Fruit fly (Drosophila melanogaster) whole organism, embryonic: ENCODE measurements around the gene eIF3d1.

Experiments used
- Atf3 ChIP-seq: fragments of 200-800 bp; sonication (Bioruptor generic); optimal IDR thresholded peaks from 3 replicates; lab custom pipeline; 2016; ENCODE audit warnings: missing biosample characterization, missing genetic modification characterization
- CG10147 ChIP-seq: fragments of 200-800 bp; sonication (Bioruptor generic); optimal IDR thresholded peaks from 2 replicates; lab custom pipeline; 2019; ENCODE audit warnings: missing biosample characterization, mild to moderate bottlenecking, missing genetic modification characterization, moderate library complexity
- CG10366 ChIP-seq: fragments of 200-800 bp; sonication (Bioruptor generic); IDR thresholded peaks from 2 replicates; pipeline ENCODE4 v1.3.6; 2022; ENCODE audit warnings: missing biosample characterization, missing genetic modification characterization
- CG10565 ChIP-seq: fragments of 200-800 bp; sonication (Bioruptor generic); optimal IDR thresholded peaks from 3 replicates; lab custom pipeline; 2016; ENCODE audit warnings: missing biosample characterization, mild to moderate bottlenecking, missing genetic modification characterization
- CG10979 ChIP-seq: fragments of 200-800 bp; sonication (Bioruptor generic); optimal IDR thresholded peaks from 2 replicates; lab custom pipeline; 2018; ENCODE audit warnings: missing biosample characterization, mild to moderate bottlenecking, missing genetic modification characterization, moderate library complexity
- CG12155 ChIP-seq: fragments of 200-800 bp; sonication (Bioruptor generic); optimal IDR thresholded peaks from 3 replicates; lab custom pipeline; 2016; ENCODE audit warnings: missing biosample characterization, missing genetic modification characterization
- CG13894 ChIP-seq: fragments of 200-800 bp; sonication (Bioruptor generic); optimal IDR thresholded peaks from 3 replicates; lab custom pipeline; 2018; ENCODE audit warnings: missing biosample characterization, mild to moderate bottlenecking, missing genetic modification characterization, moderate library complexity
- CG14050 ChIP-seq: fragments of 200-800 bp; sonication (Bioruptor generic); IDR thresholded peaks from 3 replicates; pipeline ENCODE4 v1.3.6; 2022; ENCODE audit warnings: missing biosample characterization, missing genetic modification characterization
- CG15011 ChIP-seq: fragments of 200-800 bp; sonication (Bioruptor generic); optimal IDR thresholded peaks from 3 replicates; lab custom pipeline; 2018; ENCODE audit warnings: missing biosample characterization, mild to moderate bottlenecking, missing genetic modification characterization
- CG16813 ChIP-seq: fragments of 200-800 bp; sonication (Bioruptor generic); IDR thresholded peaks from 3 replicates; pipeline ENCODE4 v1.3.6; 2022; ENCODE audit warnings: missing biosample characterization, missing genetic modification characterization; ENCODE audit not compliant: partially characterized antibody
- CG2120 ChIP-seq: fragments of 200-800 bp; sonication (Bioruptor generic); optimal IDR thresholded peaks from 3 replicates; lab custom pipeline; 2016; ENCODE audit warnings: missing biosample characterization, missing genetic modification characterization
- CG2129 ChIP-seq: fragments of 200-800 bp; sonication (Bioruptor generic); IDR thresholded peaks from 2 replicates; pipeline ENCODE4 v1.3.6; 2022; ENCODE audit warnings: missing biosample characterization, missing genetic modification characterization; ENCODE audit not compliant: partially characterized antibody
- CG3163 ChIP-seq: fragments of 200-800 bp; sonication (Bioruptor generic); optimal IDR thresholded peaks from 3 replicates; lab custom pipeline; 2016; ENCODE audit warnings: missing biosample characterization, missing genetic modification characterization
- CG32767 ChIP-seq: fragments of 200-800 bp; sonication (Bioruptor generic); IDR thresholded peaks from 2 replicates; pipeline ENCODE4 v1.3.6; 2022; ENCODE audit warnings: missing biosample characterization, missing genetic modification characterization
- CG6689 ChIP-seq: fragments of 200-800 bp; sonication (Bioruptor generic); IDR thresholded peaks from 2 replicates; pipeline ENCODE4 v1.3.6; 2022; ENCODE audit warnings: missing biosample characterization, missing genetic modification characterization
- CG8944 ChIP-seq: fragments of 200-800 bp; sonication (Bioruptor generic); optimal IDR thresholded peaks from 3 replicates; lab custom pipeline; 2016; ENCODE audit warnings: missing biosample characterization, missing genetic modification characterization
- CG9437 ChIP-seq: fragments of 200-800 bp; sonication (Bioruptor generic); optimal IDR thresholded peaks from 2 replicates; lab custom pipeline; 2018; ENCODE audit warnings: missing biosample characterization, mild to moderate bottlenecking, missing genetic modification characterization
- CG9609 ChIP-seq: fragments of 200-800 bp; sonication (Bioruptor generic); optimal IDR thresholded peaks from 3 replicates; lab custom pipeline; 2016; ENCODE audit warnings: missing biosample characterization, missing genetic modification characterization
- CG9876 ChIP-seq: fragments of 200-800 bp; sonication (Bioruptor generic); optimal IDR thresholded peaks from 2 replicates; lab custom pipeline; 2016; ENCODE audit warnings: missing biosample characterization, missing genetic modification characterization
- Chrac-16 ChIP-seq: fragments of 200-800 bp; sonication (Bioruptor generic); optimal IDR thresholded peaks from 3 replicates; lab custom pipeline; 2016; ENCODE audit warnings: missing biosample characterization, missing genetic modification characterization
- D19A ChIP-seq: fragments of 200-800 bp; optimal IDR thresholded peaks from 3 replicates; lab custom pipeline; 2019; ENCODE audit warnings: missing biosample characterization, mild to moderate bottlenecking, missing genetic modification characterization, moderate library complexity
- Dref ChIP-seq: fragments of 200-800 bp; sonication (Bioruptor generic); IDR thresholded peaks from 2 replicates; pipeline ENCODE4 v1.3.6; 2022; ENCODE audit warnings: missing biosample characterization, missing genetic modification characterization
- Hand ChIP-seq: fragments of 200-800 bp; sonication (Bioruptor generic); optimal IDR thresholded peaks from 2 replicates; lab custom pipeline; 2017; ENCODE audit warnings: mild to moderate bottlenecking, missing biosample characterization, missing genetic modification reagents, missing genetic modification characterization
- Hmr ChIP-seq: fragments of 200-800 bp; sonication (Bioruptor generic); optimal IDR thresholded peaks from 3 replicates; lab custom pipeline; 2017; ENCODE audit warnings: mild to moderate bottlenecking, missing biosample characterization, missing genetic modification reagents, missing genetic modification characterization
- Hr39 ChIP-seq: fragments of >200 bp; optimal IDR thresholded peaks from 2 replicates; lab custom pipeline; 2017
- Hr51 ChIP-seq, 2 experiments: fragments of 200-800 bp; sonication (Bioruptor generic); optimal IDR thresholded peaks; 2 replicates in 1 of 2; 3 replicates in 1 of 2; lab custom pipeline; 2016 to 2018; ENCODE audit warnings: missing biosample characterization in 2 of 2, missing genetic modification characterization in 2 of 2, mild to moderate bottlenecking in 1 of 2, moderate library complexity in 1 of 2
- Kr ChIP-seq: fragments of 200-800 bp; sonication (Bioruptor generic); optimal IDR thresholded peaks from 2 replicates; lab custom pipeline; 2017; ENCODE audit warnings: missing biosample characterization, mild to moderate bottlenecking, missing genetic modification characterization
- Nf-YA ChIP-seq: fragments of 200-800 bp; sonication (Bioruptor generic); IDR thresholded peaks from 2 replicates; pipeline ENCODE4 v1.3.6; 2022; ENCODE audit warnings: missing biosample characterization, missing genetic modification characterization
- Nf-YB ChIP-seq: fragments of 200-800 bp; sonication (Bioruptor generic); optimal IDR thresholded peaks from 3 replicates; lab custom pipeline; 2019; ENCODE audit warnings: missing biosample characterization, mild to moderate bottlenecking, missing genetic modification characterization, moderate library complexity
- Oli ChIP-seq: fragments of 200-800 bp; sonication (Bioruptor generic); optimal IDR thresholded peaks from 2 replicates; lab custom pipeline; 2018; ENCODE audit warnings: missing biosample characterization, mild to moderate bottlenecking, missing genetic modification characterization, moderate library complexity
- PHDP ChIP-seq: fragments of 200-800 bp; sonication (Bioruptor generic); optimal IDR thresholded peaks from 3 replicates; lab custom pipeline; 2018; ENCODE audit warnings: missing biosample characterization, mild to moderate bottlenecking, missing genetic modification characterization, moderate library complexity
- Scr ChIP-seq: fragments of 200-800 bp; sonication (Bioruptor generic); IDR thresholded peaks from 2 replicates; pipeline ENCODE4 v1.3.6; 2022; ENCODE audit warnings: missing biosample characterization, missing genetic modification characterization; ENCODE audit not compliant: partially characterized antibody
- Ssrp ChIP-seq: fragments of 200-800 bp; sonication (Bioruptor generic); optimal IDR thresholded peaks from 2 replicates; lab custom pipeline; 2018; ENCODE audit warnings: missing biosample characterization, mild to moderate bottlenecking, missing genetic modification characterization, moderate library complexity
- ara ChIP-seq: fragments of 200-800 bp; sonication (Bioruptor generic); IDR thresholded peaks from 2 replicates; pipeline ENCODE4 v1.3.6; 2022; ENCODE audit warnings: missing biosample characterization, missing genetic modification characterization
- crol ChIP-seq: fragments of 200-800 bp; sonication (Bioruptor generic); IDR thresholded peaks from 2 replicates; pipeline ENCODE4 v1.3.6; 2022; ENCODE audit warnings: missing biosample characterization, missing genetic modification characterization
- dmrt99B ChIP-seq: fragments of 200-800 bp; sonication (Bioruptor generic); optimal IDR thresholded peaks from 2 replicates; lab custom pipeline; 2018; ENCODE audit warnings: missing biosample characterization, mild to moderate bottlenecking, missing genetic modification characterization, moderate library complexity
- fru ChIP-seq: fragments of >200 bp; optimal IDR thresholded peaks from 2 replicates; lab custom pipeline; 2017
- kah ChIP-seq: fragments of 200-800 bp; sonication (Bioruptor generic); optimal IDR thresholded peaks from 2 replicates; lab custom pipeline; 2018; ENCODE audit warnings: missing biosample characterization, mild to moderate bottlenecking, missing genetic modification characterization
- ken ChIP-seq: fragments of 200-800 bp; sonication (Bioruptor generic); IDR thresholded peaks from 3 replicates; pipeline ENCODE4 v1.3.6; 2022; ENCODE audit warnings: missing biosample characterization, missing genetic modification characterization
- kni ChIP-seq: fragments of 200-800 bp; sonication (Bioruptor generic); optimal IDR thresholded peaks from 3 replicates; lab custom pipeline; 2017; ENCODE audit warnings: mild to moderate bottlenecking, missing biosample characterization, missing genetic modification reagents, missing genetic modification characterization
- lilli ChIP-seq: fragments of 200-800 bp; sonication (Bioruptor generic); optimal IDR thresholded peaks from 3 replicates; lab custom pipeline; 2016; ENCODE audit warnings: missing biosample characterization, missing genetic modification characterization
- lmd ChIP-seq: fragments of 200-800 bp; sonication (Bioruptor generic); IDR thresholded peaks from 2 replicates; pipeline ENCODE4 v1.3.6; 2022; ENCODE audit warnings: missing biosample characterization, missing genetic modification characterization
- otp ChIP-seq: fragments of 200-800 bp; sonication (Bioruptor generic); IDR thresholded peaks from 3 replicates; pipeline ENCODE4, ENCODE4 v1.3.6; 2022; ENCODE audit warnings: missing biosample characterization, missing genetic modification characterization
- pan ChIP-seq, 4 experiments: fragments of >200 bp in 3 of 4; fragments of 200-800 bp in 1 of 4; sonication (Bioruptor generic) in 1 of 4; optimal IDR thresholded peaks in 3 of 4; IDR thresholded peaks in 1 of 4; 2 replicates each; pipeline versions ENCODE4 v1.3.6 to Lab custom; 2017 to 2022; ENCODE audit warnings: missing biosample characterization in 2 of 4, missing genetic modification characterization in 2 of 4, mixed read lengths in 1 of 4
- pita ChIP-seq: fragments of 200-800 bp; sonication (Bioruptor generic); optimal IDR thresholded peaks from 2 replicates; lab custom pipeline; 2017; ENCODE audit warnings: missing biosample characterization, mild to moderate bottlenecking, missing genetic modification characterization
- prd ChIP-seq, 3 experiments: fragments of >200 bp in 2 of 3; fragments of 200-800 bp in 1 of 3; sonication (Bioruptor generic) in 1 of 3; optimal IDR thresholded peaks in 2 of 3; IDR thresholded peaks in 1 of 3; 2 replicates in 2 of 3; 3 replicates in 1 of 3; pipeline versions ENCODE4 v1.3.6 to Lab custom; 2017 to 2022; ENCODE audit warnings: missing biosample characterization in 1 of 3, missing genetic modification characterization in 1 of 3
- pzg ChIP-seq: fragments of 200-800 bp; sonication (Bioruptor generic); optimal IDR thresholded peaks from 3 replicates; lab custom pipeline; 2018; ENCODE audit warnings: missing biosample characterization, mild to moderate bottlenecking, missing genetic modification characterization, moderate library complexity
- sisA ChIP-seq: fragments of 200-800 bp; sonication (Bioruptor generic); IDR thresholded peaks from 2 replicates; pipeline ENCODE4 v1.3.6; 2022; ENCODE audit warnings: missing biosample characterization, missing genetic modification characterization
- tx ChIP-seq: fragments of 200-800 bp; sonication (Bioruptor generic); optimal IDR thresholded peaks from 2 replicates; lab custom pipeline; 2016; ENCODE audit warnings: missing biosample characterization, missing genetic modification characterization
- wek ChIP-seq: fragments of 200-800 bp; sonication (Bioruptor generic); optimal IDR thresholded peaks from 3 replicates; lab custom pipeline; 2018; ENCODE audit warnings: missing biosample characterization, mild to moderate bottlenecking, missing genetic modification characterization, moderate library complexity

Gene eIF3d1

dm6 chr3R:23646183-23646582, 33.7 kb upstream of the eIF3d1 start (continued):
- peak; percentile 69 for TF ChIP-seq PHDP (tag; lab: Kevin White, UChicago)
- peak; percentile 45 for TF ChIP-seq CG9437 (GFP tag; lab: Kevin White, UChicago)
- peak; percentile 71 for TF ChIP-seq ara (GFP tag; lab: Robert Waterston, UW)
- TF ChIP-seq Atf3 (GFP tag; lab: Kevin White, UChicago), result peak; percentile 35
- peak; percentile 86 for TF ChIP-seq dmrt99B (tag; lab: Kevin White, UChicago)
- peak; percentile 61 for TF ChIP-seq Chrac-16 (GFP tag; lab: Kevin White, UChicago)
- TF ChIP-seq sisA (GFP tag; lab: Robert Waterston, UW), result peak; percentile 84
- TF ChIP-seq otp (GFP tag; lab: Robert Waterston, UW), result peak; percentile 79
- TF ChIP-seq CG14050 (GFP tag; lab: Robert Waterston, UW), result peak; percentile 59; the same call in 2 of the 3 replicates
- peak; percentile 31 for TF ChIP-seq CG10147 (GFP tag; lab: Kevin White, UChicago)
- peak; percentile 53 for TF ChIP-seq CG2120 (GFP tag; lab: Kevin White, UChicago)
- no peak for TF ChIP-seq Nf-YA (GFP tag; lab: Robert Waterston, UW)
- TF ChIP-seq CG10565 (GFP tag; lab: Kevin White, UChicago), result no peak
- TF ChIP-seq CG9609 (GFP tag; lab: Kevin White, UChicago), result peak; percentile 54
- TF ChIP-seq wek (GFP tag; lab: Kevin White, UChicago), result no peak
- TF ChIP-seq CG6689 (GFP tag; lab: Robert Waterston, UW), result peak; percentile 80
- TF ChIP-seq CG8944, result peak; percentile 51
- TF ChIP-seq Scr (GFP tag; lab: Robert Waterston, UW), result no peak
- TF ChIP-seq CG16813, result no peak
- peak; percentile 40 for TF ChIP-seq CG15011 (GFP tag; lab: Kevin White, UChicago)
- peak; percentile 32 for TF ChIP-seq CG12155 (GFP tag; lab: Kevin White, UChicago)
- TF ChIP-seq Nf-YB (GFP tag; lab: Kevin White, UChicago), result no peak
- TF ChIP-seq CG9876, result peak; percentile 38
- no peak for TF ChIP-seq prd (optimal IDR thresholded peaks at IDR 0.05; lab: Kevin White, UChicago)
- peak; percentile 84 for TF ChIP-seq prd (GFP tag; IDR thresholded peaks at IDR 0.05; lab: Robert Waterston, UW)
- TF ChIP-seq pzg (GFP tag; lab: Kevin White, UChicago), result no peak
- no peak for TF ChIP-seq Kr (GFP tag; lab: Kevin White, UChicago)
- TF ChIP-seq CG10366 (GFP tag; lab: Robert Waterston, UW), result peak; percentile 86
- TF ChIP-seq D19A (tag; lab: Kevin White, UChicago), result peak; percentile 59
- peak; percentile 72 for TF ChIP-seq lilli (GFP tag; lab: Kevin White, UChicago)
- no peak for TF ChIP-seq CG2129 (GFP tag; lab: Robert Waterston, UW)
- peak in 1 of 2 experiments; percentile 78 for TF ChIP-seq Hr51 (GFP tag; optimal IDR thresholded peaks at IDR 0.05; lab: Kevin White, UChicago)
- TF ChIP-seq Hand, result peak; percentile 36
- TF ChIP-seq crol (GFP tag; lab: Robert Waterston, UW), result no peak
- peak; percentile 62 for TF ChIP-seq tx (GFP tag; lab: Kevin White, UChicago)
- TF ChIP-seq Dref (GFP tag; lab: Robert Waterston, UW), result no peak
- TF ChIP-seq Oli, result peak; percentile 81
- no peak for TF ChIP-seq fru (lab: Kevin White, UChicago)
- peak; percentile 86 for TF ChIP-seq ken (GFP tag; lab: Robert Waterston, UW)
- peak; percentile 64 for TF ChIP-seq Ssrp (tag; lab: Kevin White, UChicago)
- no peak for TF ChIP-seq kni (GFP tag; lab: Kevin White, UChicago)
- peak; percentile 78 for TF ChIP-seq lmd (GFP tag; lab: Robert Waterston, UW)
- TF ChIP-seq kah (GFP tag; lab: Kevin White, UChicago), result peak; percentile 44
- TF ChIP-seq CG32767 (GFP tag; lab: Robert Waterston, UW), result 0 out of 2 replicates have a peak, but pooled peaks have one; percentile 28
- peak; percentile 62 for TF ChIP-seq Hmr (GFP tag; lab: Kevin White, UChicago)
- no peak for TF ChIP-seq CG13894 (tag; lab: Kevin White, UChicago)
- TF ChIP-seq CG3163 (GFP tag; lab: Kevin White, UChicago), result peak; percentile 26
- TF ChIP-seq Hr39 (lab: Kevin White, UChicago), result no peak
- no peak for TF ChIP-seq pita (GFP tag; lab: Kevin White, UChicago)
- no peak for TF ChIP-seq pan (optimal IDR thresholded peaks at IDR 0.05; lab: Kevin White, UChicago)
- TF ChIP-seq pan (GFP tag; optimal IDR thresholded peaks at IDR 0.05 in 1 of 2, IDR thresholded peaks at IDR 0.05 in 1 of 2), result peak in 1 of 2 experiments; percentile 87
- TF ChIP-seq CG10979 (tag; lab: Kevin White, UChicago), result peak; percentile 68
